Worm (Caenorhabditis elegans): ENCODE results near the gene olrn-1.

- TF ChIP-seq hlh-15 (tag; optimal IDR thresholded peaks at IDR 0.05) (no peak), pag-3 (tag; optimal IDR thresholded peaks at IDR 0.05; ENCODE audit: borderline replicate concordance) (no peak), sdc-2 (tag; optimal IDR thresholded peaks at IDR 0.05) (no peak), ama-1 (optimal IDR thresholded peaks at IDR 0.05) (no peak), lin-11 (tag; optimal IDR thresholded peaks at IDR 0.05) (no peak), fax-1 (tag; optimal IDR thresholded peaks at IDR 0.05) (no peak), pha-4 (tag; optimal IDR thresholded peaks at IDR 0.05) (no peak), pqm-1 (tag; optimal IDR thresholded peaks at IDR 0.05) (no peak), ceh-34 (tag; optimal IDR thresholded peaks at IDR 0.05) (no peak), ceh-9 (tag; optimal IDR thresholded peaks at IDR 0.05) (no peak), unc-86 (tag; optimal IDR thresholded peaks at IDR 0.05) (no peak), nhr-11 (tag; optimal IDR thresholded peaks at IDR 0.05) (no peak), ztf-16 (tag; optimal IDR thresholded peaks at IDR 0.05) (no peak), ceh-31 (tag; optimal IDR thresholded peaks at IDR 0.05) (no peak)
Observed at ce11 chrX:15528472-15528871, 9.0 kb upstream of the olrn-1 start.

All from whole organism, late embryonic.